Fruit fly (Drosophila melanogaster): Measurements from ENCODE around the gene CG42675.

- TF ChIP-seq woc (GFP tag; optimal IDR thresholded peaks at IDR 0.05) (no peak), Jra (GFP tag; optimal IDR thresholded peaks at IDR 0.05) (no peak)
Observed at dm6 chr3R:5862032-5862641, 48.7 kb downstream of the CG42675 start, which contains the start of gene CG2017.
